Worm (Caenorhabditis elegans) whole organism, L1 larva: Measurements from ENCODE around the gene T14B4.8.

Experiments used
- C04F5.9 ChIP-seq: sonication (generic microtip); optimal IDR thresholded peaks from 2 replicates; lab custom pipeline; 2016; ENCODE audit warnings: missing genetic modification characterization, missing compliant biosample characterization
- F16B12.6 ChIP-seq: fragments of 150-350 bp; optimal IDR thresholded peaks from 2 replicates; lab custom pipeline; 2014; ENCODE audit warnings: missing biosample characterization, missing genetic modification characterization
- Y116A8C.19 ChIP-seq: sonication (generic microtip); optimal IDR thresholded peaks from 2 replicates; lab custom pipeline; 2016; ENCODE audit warnings: missing compliant biosample characterization, missing genetic modification characterization, borderline replicate concordance
- aha-1 ChIP-seq: fragments of 150-350 bp; optimal IDR thresholded peaks from 2 replicates; lab custom pipeline; 2014; ENCODE audit warnings: missing biosample characterization, missing genetic modification characterization
- ama-1 ChIP-seq: fragments of 150-350 bp; optimal IDR thresholded peaks from 2 replicates; lab custom pipeline; 2014
- blmp-1 ChIP-seq: fragments of 150-350 bp; optimal IDR thresholded peaks from 2 replicates; lab custom pipeline; 2014; ENCODE audit warnings: missing biosample characterization, missing genetic modification characterization
- ceh-8 ChIP-seq: fragments of 200-800 bp; sonication (Bioruptor generic); optimal IDR thresholded peaks from 2 replicates; lab custom pipeline; 2018; ENCODE audit warnings: mild to moderate bottlenecking, missing genetic modification characterization, moderate library complexity, missing compliant biosample characterization
- ceh-90 ChIP-seq: sonication (generic microtip); optimal IDR thresholded peaks from 2 replicates; lab custom pipeline; 2016; ENCODE audit warnings: missing genetic modification characterization, missing compliant biosample characterization
- ces-1 ChIP-seq: fragments of 150-350 bp; optimal IDR thresholded peaks from 2 replicates; lab custom pipeline; 2014; ENCODE audit warnings: missing biosample characterization, missing genetic modification reagents, missing genetic modification characterization
- dpl-1 ChIP-seq, 3 experiments: fragments of 150-350 bp in 2 of 3; sonication (generic microtip) in 1 of 3; optimal IDR thresholded peaks; 2 replicates each; lab custom pipeline; 2014 to 2017; ENCODE audit warnings: missing biosample characterization in 3 of 3, missing genetic modification characterization in 3 of 3, missing genetic modification reagents in 3 of 3
- dsc-1 ChIP-seq: sonication (generic microtip); optimal IDR thresholded peaks from 2 replicates; lab custom pipeline; 2016; ENCODE audit warnings: mild to moderate bottlenecking, missing genetic modification characterization, missing compliant biosample characterization
- egl-13 ChIP-seq: sonication (generic microtip); optimal IDR thresholded peaks from 2 replicates; lab custom pipeline; 2016; ENCODE audit warnings: missing genotype, missing genetic modification reagents, missing genetic modification characterization, missing compliant biosample characterization
- elt-2 ChIP-seq: sonication (generic microtip); optimal IDR thresholded peaks from 2 replicates; lab custom pipeline; 2016; ENCODE audit warnings: missing genetic modification characterization, mild to moderate bottlenecking, inconsistent platforms, missing compliant biosample characterization, missing genetic modification reagents
- fkh-4 ChIP-seq: sonication (generic microtip); optimal IDR thresholded peaks from 2 replicates; lab custom pipeline; 2016; ENCODE audit warnings: missing compliant biosample characterization, missing genetic modification characterization, borderline replicate concordance
- irx-1 ChIP-seq: sonication (generic microtip); optimal IDR thresholded peaks from 2 replicates; lab custom pipeline; 2016; ENCODE audit warnings: missing genetic modification characterization, missing compliant biosample characterization
- isw-1 ChIP-seq: fragments of 200-800 bp; sonication (Bioruptor generic); IDR thresholded peaks from 2 replicates; pipeline ENCODE4 v1.3.6; 2022; ENCODE audit warnings: missing genetic modification characterization, missing compliant biosample characterization
- jun-1 ChIP-seq: fragments of 150-350 bp; optimal IDR thresholded peaks from 2 replicates; lab custom pipeline; 2014; ENCODE audit warnings: missing biosample characterization, missing genetic modification reagents, missing genetic modification characterization
- lin-13 ChIP-seq: fragments of 150-350 bp; optimal IDR thresholded peaks from 2 replicates; lab custom pipeline; 2014; ENCODE audit warnings: missing biosample characterization, missing genetic modification reagents, missing genetic modification characterization
- lin-14 ChIP-seq: fragments of 200-800 bp; sonication (Bioruptor generic); optimal IDR thresholded peaks from 2 replicates; lab custom pipeline; 2018; ENCODE audit warnings: mild to moderate bottlenecking, missing genetic modification characterization, moderate library complexity, missing compliant biosample characterization
- lin-39 ChIP-seq: fragments of 150-350 bp; optimal IDR thresholded peaks from 2 replicates; lab custom pipeline; 2014; ENCODE audit warnings: missing biosample characterization, missing genetic modification reagents, missing genetic modification characterization
- lir-3 ChIP-seq: sonication (generic microtip); optimal IDR thresholded peaks from 2 replicates; lab custom pipeline; 2016; ENCODE audit warnings: mild to moderate bottlenecking, missing genetic modification characterization, moderate library complexity, missing compliant biosample characterization; ENCODE audit not compliant: poor library complexity
- mab-9 ChIP-seq: fragments of 200-800 bp; sonication (Bioruptor generic); IDR thresholded peaks from 2 replicates; pipeline ENCODE4 v1.3.6; 2022; ENCODE audit warnings: missing genetic modification reagents, missing genetic modification characterization, missing compliant biosample characterization
- mdl-1 ChIP-seq, 2 experiments: fragments of 150-350 bp; optimal IDR thresholded peaks; 2 replicates each; lab custom pipeline; 2014 to 2017; ENCODE audit warnings: missing biosample characterization in 2 of 2, missing genetic modification characterization in 2 of 2, inconsistent platforms in 1 of 2
- mep-1 ChIP-seq: fragments of 150-350 bp; optimal IDR thresholded peaks from 2 replicates; lab custom pipeline; 2014; ENCODE audit warnings: missing biosample characterization, missing genetic modification characterization
- nhr-12 ChIP-seq: sonication (generic microtip); optimal IDR thresholded peaks from 2 replicates; lab custom pipeline; 2017; ENCODE audit warnings: missing biosample characterization, missing genetic modification characterization
- nhr-237 ChIP-seq: fragments of 150-350 bp; optimal IDR thresholded peaks from 2 replicates; lab custom pipeline; 2014; ENCODE audit warnings: missing biosample characterization, missing genetic modification characterization
- nhr-28 ChIP-seq: fragments of 150-350 bp; optimal IDR thresholded peaks from 2 replicates; lab custom pipeline; 2014; ENCODE audit warnings: missing biosample characterization, missing genetic modification characterization
- nhr-76 ChIP-seq: sonication (generic microtip); optimal IDR thresholded peaks from 2 replicates; lab custom pipeline; 2017; ENCODE audit warnings: missing biosample characterization, missing genetic modification characterization
- nhr-77 ChIP-seq: fragments of 150-350 bp; optimal IDR thresholded peaks from 2 replicates; lab custom pipeline; 2014; ENCODE audit warnings: missing biosample characterization, missing genetic modification characterization
- nhr-84 ChIP-seq: sonication (generic microtip); optimal IDR thresholded peaks from 2 replicates; lab custom pipeline; 2017; ENCODE audit warnings: missing biosample characterization, missing genetic modification characterization
- pag-3 ChIP-seq: sonication (generic microtip); optimal IDR thresholded peaks from 2 replicates; lab custom pipeline; 2017; ENCODE audit warnings: missing genetic modification characterization, mild to moderate bottlenecking, missing compliant biosample characterization, antibody characterized with exemption, borderline replicate concordance; ENCODE audit not compliant: insufficient read depth
- pax-3 ChIP-seq: fragments of 200-800 bp; sonication (Bioruptor generic); optimal IDR thresholded peaks from 2 replicates; lab custom pipeline; 2018; ENCODE audit warnings: mild to moderate bottlenecking, missing genetic modification characterization, moderate library complexity, missing compliant biosample characterization
- rnt-1 ChIP-seq: sonication (generic microtip); optimal IDR thresholded peaks from 2 replicates; lab custom pipeline; 2016; ENCODE audit warnings: mild to moderate bottlenecking, missing genetic modification characterization, moderate library complexity, missing compliant biosample characterization
- snpc-4 ChIP-seq: fragments of 150-350 bp; optimal IDR thresholded peaks from 2 replicates; lab custom pipeline; 2014; ENCODE audit warnings: missing biosample characterization, missing genetic modification characterization
- snu-23 ChIP-seq: sonication (generic microtip); optimal IDR thresholded peaks from 2 replicates; lab custom pipeline; 2016; ENCODE audit warnings: missing genetic modification characterization, missing compliant biosample characterization
- sptf-1 ChIP-seq: fragments of 150-350 bp; optimal IDR thresholded peaks from 2 replicates; lab custom pipeline; 2014; ENCODE audit warnings: missing biosample characterization, missing genetic modification characterization
- swsn-7 ChIP-seq: sonication (generic microtip); optimal IDR thresholded peaks from 2 replicates; lab custom pipeline; 2016; ENCODE audit warnings: missing genetic modification characterization, missing compliant biosample characterization
- unc-30 ChIP-seq: sonication (generic microtip); optimal IDR thresholded peaks from 2 replicates; lab custom pipeline; 2017; ENCODE audit warnings: missing biosample characterization, missing genetic modification characterization
- unc-62 ChIP-seq: fragments of 150-350 bp; optimal IDR thresholded peaks from 2 replicates; lab custom pipeline; 2014; ENCODE audit warnings: missing biosample characterization, missing genetic modification reagents, missing genetic modification characterization
- vab-15 ChIP-seq: sonication (generic microtip); optimal IDR thresholded peaks from 2 replicates; lab custom pipeline; 2017; ENCODE audit warnings: missing genotype, mild to moderate bottlenecking, missing genetic modification characterization, missing compliant biosample characterization
- xbp-1 ChIP-seq: sonication (generic microtip); optimal IDR thresholded peaks from 2 replicates; lab custom pipeline; 2016; ENCODE audit warnings: missing genetic modification characterization, missing compliant biosample characterization
- zag-1 ChIP-seq: fragments of 150-350 bp; optimal IDR thresholded peaks from 2 replicates; lab custom pipeline; 2014; ENCODE audit warnings: missing biosample characterization, missing genetic modification characterization
- ztf-11 ChIP-seq, 2 experiments: sonication (generic microtip); optimal IDR thresholded peaks; 2 replicates each; lab custom pipeline; 2016 to 2017; ENCODE audit warnings: missing genetic modification characterization in 2 of 2, missing biosample characterization in 1 of 2, missing compliant biosample characterization in 1 of 2

T14B4.8 gene

DNA sequence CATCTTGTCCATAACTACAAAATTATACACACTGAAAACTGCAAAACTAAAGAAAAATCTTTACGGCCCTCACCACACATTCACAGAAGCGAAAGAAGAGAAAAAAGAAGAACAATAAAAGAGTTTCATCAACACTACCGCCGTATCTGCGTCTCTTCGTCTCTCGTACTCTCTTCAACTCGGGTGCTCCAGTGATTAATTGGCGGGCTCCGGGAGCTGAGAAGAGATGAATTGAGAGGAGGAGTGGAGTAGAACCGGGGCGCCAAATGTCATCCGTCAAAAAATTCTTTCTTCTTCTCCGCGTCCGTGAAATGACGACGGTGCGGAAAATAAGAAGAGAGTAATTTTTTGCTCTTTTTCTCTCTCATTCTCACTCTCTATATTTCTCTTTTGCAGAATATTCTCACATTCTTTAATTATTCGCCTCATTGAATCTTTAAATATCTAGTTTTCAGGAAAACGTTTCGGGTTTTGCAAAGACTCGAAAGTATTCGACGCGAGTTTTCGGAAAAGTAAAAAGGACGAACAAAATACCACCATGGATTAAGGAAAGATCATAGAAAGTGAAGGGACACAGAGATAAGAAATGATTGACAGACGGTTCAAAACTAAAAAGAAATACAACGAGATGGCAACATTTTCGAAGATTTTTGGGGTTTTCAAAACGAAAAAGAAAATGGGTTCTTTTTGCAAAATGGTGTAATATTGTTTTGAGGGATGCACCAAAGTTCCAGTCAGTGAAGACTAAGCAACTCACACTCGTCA lies 21.5 kb downstream of the T14B4.8 start (continued):
- TF ChIP-seq ama-1, result no peak
- peak; percentile 3 for TF ChIP-seq lin-13
- no peak for TF ChIP-seq sptf-1 (tag; lab: Kevin White, UChicago)
- no peak for TF ChIP-seq Y116A8C.19
- no peak for TF ChIP-seq jun-1
- no peak for TF ChIP-seq fkh-4 (tag; lab: Kevin White, UChicago)
- TF ChIP-seq vab-15, result peak; percentile 15
- no peak for TF ChIP-seq unc-62 (GFP tag; lab: Kevin White, UChicago)
- no peak for TF ChIP-seq zag-1 (tag; lab: Kevin White, UChicago)
- no peak for TF ChIP-seq mab-9 (GFP tag; lab: Robert Waterston, UW)
- no peak for TF ChIP-seq nhr-76
- TF ChIP-seq blmp-1, result peak; percentile 61
- TF ChIP-seq pag-3 (tag; lab: Kevin White, UChicago), result no peak
- no peak for TF ChIP-seq mep-1 (tag; lab: Kevin White, UChicago)
- TF ChIP-seq ces-1 (GFP tag; lab: Kevin White, UChicago), result no peak
- no peak for TF ChIP-seq egl-13 (tag; lab: Kevin White, UChicago)
- TF ChIP-seq ztf-11 (tag; optimal IDR thresholded peaks at IDR 0.05; lab: Kevin White, UChicago), result no peak
- peak; percentile 85 for TF ChIP-seq lin-39 (tag; lab: Kevin White, UChicago)
- TF ChIP-seq dpl-1 (GFP tag; optimal IDR thresholded peaks at IDR 0.05; lab: Kevin White, UChicago), result no peak
- TF ChIP-seq isw-1 (GFP tag; lab: Robert Waterston, UW), result no peak
- no peak for TF ChIP-seq unc-30 (tag; lab: Kevin White, UChicago)
- TF ChIP-seq dsc-1 (tag; lab: Kevin White, UChicago), result peak; percentile 61
- no peak for TF ChIP-seq aha-1 (tag; lab: Kevin White, UChicago)
- TF ChIP-seq ceh-90 (tag; lab: Kevin White, UChicago), result no peak
- TF ChIP-seq nhr-237 (tag; lab: Kevin White, UChicago), result no peak
- no peak for TF ChIP-seq xbp-1
- no peak for TF ChIP-seq nhr-84 (tag; lab: Kevin White, UChicago)
- TF ChIP-seq mdl-1 (tag; optimal IDR thresholded peaks at IDR 0.05; lab: Kevin White, UChicago), result no peak
- TF ChIP-seq swsn-7 (tag; lab: Kevin White, UChicago), result peak; percentile 20
- no peak for TF ChIP-seq pax-3 (tag; lab: Kevin White, UChicago)
- TF ChIP-seq ceh-8 (GFP tag; lab: Kevin White, UChicago), result no peak
- TF ChIP-seq nhr-28 (tag; lab: Kevin White, UChicago), result no peak
- TF ChIP-seq nhr-77 (tag; lab: Kevin White, UChicago), result no peak
- TF ChIP-seq irx-1 (tag; lab: Kevin White, UChicago), result peak; percentile 5
- peak; percentile 28 for TF ChIP-seq snu-23 (GFP tag; lab: Kevin White, UChicago)
- no peak for TF ChIP-seq F16B12.6 (tag; lab: Kevin White, UChicago)
- no peak for TF ChIP-seq lir-3 (tag; lab: Kevin White, UChicago)
- peak; percentile 92 for TF ChIP-seq lin-14 (GFP tag; lab: Kevin White, UChicago)
- TF ChIP-seq nhr-12 (tag; lab: Kevin White, UChicago), result no peak
- no peak for TF ChIP-seq C04F5.9 (tag; lab: Kevin White, UChicago)
- no peak for TF ChIP-seq snpc-4 (tag; lab: Kevin White, UChicago)
- peak; percentile 85 for TF ChIP-seq rnt-1 (tag; lab: Kevin White, UChicago)
- no peak for TF ChIP-seq elt-2 (tag; lab: Kevin White, UChicago)
